Worm (Caenorhabditis elegans): ENCODE measurements around the gene srbc-8.

Gene srbc-8

ce11 chrV:7485000-7485399 lies at the start of gene srbc-8:
Gene srbc-8 (minus strand): TSS chrV:7485100.
- TF ChIP-seq klf-2 (GFP tag; conservative IDR thresholded peaks at IDR 0.05) (no peak), ztf-29 (GFP tag; IDR thresholded peaks at IDR 0.05) (no peak), cog-1 (tag; optimal IDR thresholded peaks at IDR 0.05) (no peak), med-1 (GFP tag; optimal IDR thresholded peaks at IDR 0.05; ENCODE audit: insufficient read depth) (no peak), tab-1 (GFP tag; IDR thresholded peaks at IDR 0.05) (no peak), T22C8.4 (GFP tag; IDR thresholded peaks at IDR 0.05) (no peak), ref-1 (GFP tag; conservative IDR thresholded peaks at IDR 0.05) (no peak), ztf-23 (GFP tag; IDR thresholded peaks at IDR 0.05) (no peak), flt-1 (GFP tag; IDR thresholded peaks at IDR 0.05) (no peak)

- TF ChIP-seq cog-1 (tag; optimal IDR thresholded peaks at IDR 0.05) (no peak), ztf-23 (GFP tag; IDR thresholded peaks at IDR 0.05) (no peak), klf-2 (GFP tag; conservative IDR thresholded peaks at IDR 0.05) (no peak), ref-1 (GFP tag; conservative IDR thresholded peaks at IDR 0.05) (no peak), med-1 (GFP tag; optimal IDR thresholded peaks at IDR 0.05; ENCODE audit: insufficient read depth) (no peak), flt-1 (GFP tag; IDR thresholded peaks at IDR 0.05) (no peak), ztf-29 (GFP tag; IDR thresholded peaks at IDR 0.05) (no peak), tab-1 (GFP tag; IDR thresholded peaks at IDR 0.05) (no peak), T22C8.4 (GFP tag; IDR thresholded peaks at IDR 0.05) (no peak)
These were observed 48.0 kb upstream of the srbc-8 start, which contains the start of gene C54F6.3 for ce11 chrV:7532947-7533346. Gene C54F6.3 (plus strand): TSS chrV:7533247.

- no peak for TF ChIP-seq med-1 (GFP tag; optimal IDR thresholded peaks at IDR 0.05; ENCODE audit: insufficient read depth)
- TF ChIP-seq cog-1 (tag; optimal IDR thresholded peaks at IDR 0.05), result no peak
- TF ChIP-seq ztf-29 (GFP tag; IDR thresholded peaks at IDR 0.05), result no peak
- no peak for TF ChIP-seq tab-1 (GFP tag; IDR thresholded peaks at IDR 0.05)
- TF ChIP-seq flt-1 (GFP tag; IDR thresholded peaks at IDR 0.05), result no peak
- TF ChIP-seq klf-2 (GFP tag; conservative IDR thresholded peaks at IDR 0.05), result no peak
- no peak for TF ChIP-seq ztf-23 (GFP tag; IDR thresholded peaks at IDR 0.05)
- no peak for TF ChIP-seq ref-1 (GFP tag; conservative IDR thresholded peaks at IDR 0.05)
- TF ChIP-seq T22C8.4 (GFP tag; IDR thresholded peaks at IDR 0.05), result no peak
These were observed 44.9 kb upstream of the srbc-8 start, which contains the start of gene swt-2 for ce11 chrV:7529840-7530239. Gene swt-2 (plus strand): TSS chrV:7530140.

ce11 chrV:7528816-7529215 lies 43.9 kb upstream of the srbc-8 start, which contains the start of gene C54F6.5:
Gene C54F6.5 (plus strand): TSS chrV:7529116.
- no peak for TF ChIP-seq klf-2 (GFP tag; conservative IDR thresholded peaks at IDR 0.05)
- TF ChIP-seq cog-1 (tag; optimal IDR thresholded peaks at IDR 0.05), result no peak
- no peak for TF ChIP-seq ref-1 (GFP tag; conservative IDR thresholded peaks at IDR 0.05)
- no peak for TF ChIP-seq flt-1 (GFP tag; IDR thresholded peaks at IDR 0.05)
- no peak for TF ChIP-seq tab-1 (GFP tag; IDR thresholded peaks at IDR 0.05)
- no peak for TF ChIP-seq T22C8.4 (GFP tag; IDR thresholded peaks at IDR 0.05)
- no peak for TF ChIP-seq ztf-23 (GFP tag; IDR thresholded peaks at IDR 0.05)
- no peak for TF ChIP-seq med-1 (GFP tag; optimal IDR thresholded peaks at IDR 0.05; ENCODE audit: insufficient read depth)
- TF ChIP-seq ztf-29 (GFP tag; IDR thresholded peaks at IDR 0.05), result no peak

ce11 chrV:7527153-7527552 lies 42.3 kb upstream of the srbc-8 start, which contains the start of gene C54F6.17:
Gene C54F6.17 (plus strand): TSS chrV:7527453.
- TF ChIP-seq tab-1 (GFP tag; IDR thresholded peaks at IDR 0.05) (no peak), T22C8.4 (GFP tag; IDR thresholded peaks at IDR 0.05) (no peak), klf-2 (GFP tag; conservative IDR thresholded peaks at IDR 0.05) (no peak), cog-1 (tag; optimal IDR thresholded peaks at IDR 0.05) (no peak), flt-1 (GFP tag; IDR thresholded peaks at IDR 0.05) (no peak), ztf-29 (GFP tag; IDR thresholded peaks at IDR 0.05) (no peak), ref-1 (GFP tag; conservative IDR thresholded peaks at IDR 0.05) (no peak), ztf-23 (GFP tag; IDR thresholded peaks at IDR 0.05) (no peak), med-1 (GFP tag; optimal IDR thresholded peaks at IDR 0.05; ENCODE audit: insufficient read depth) (no peak)

- TF ChIP-seq ref-1 (GFP tag; conservative IDR thresholded peaks at IDR 0.05), result no peak
- no peak for TF ChIP-seq cog-1 (tag; optimal IDR thresholded peaks at IDR 0.05)
- TF ChIP-seq med-1 (GFP tag; optimal IDR thresholded peaks at IDR 0.05; ENCODE audit: insufficient read depth), result no peak
- no peak for TF ChIP-seq ztf-23 (GFP tag; IDR thresholded peaks at IDR 0.05)
- no peak for TF ChIP-seq ztf-29 (GFP tag; IDR thresholded peaks at IDR 0.05)
- TF ChIP-seq T22C8.4 (GFP tag; IDR thresholded peaks at IDR 0.05), result no peak
These were observed 40.8 kb upstream of the srbc-8 start, which contains the start of gene C54F6.18 for ce11 chrV:7525695-7526094. Gene C54F6.18 (plus strand): TSS chrV:7525995.

- TF ChIP-seq cog-1 (tag; optimal IDR thresholded peaks at IDR 0.05) (no peak), ref-1 (GFP tag; conservative IDR thresholded peaks at IDR 0.05) (no peak), med-1 (GFP tag; optimal IDR thresholded peaks at IDR 0.05; ENCODE audit: insufficient read depth) (no peak), klf-2 (GFP tag; conservative IDR thresholded peaks at IDR 0.05) (no peak), tab-1 (GFP tag; IDR thresholded peaks at IDR 0.05) (no peak), flt-1 (GFP tag; IDR thresholded peaks at IDR 0.05) (no peak), ztf-23 (GFP tag; IDR thresholded peaks at IDR 0.05) (no peak), T22C8.4 (GFP tag; IDR thresholded peaks at IDR 0.05) (no peak), ztf-29 (GFP tag; IDR thresholded peaks at IDR 0.05) (no peak)
These were observed 39.5 kb upstream of the srbc-8 start, which contains the start of gene C54F6.20 for ce11 chrV:7524447-7524846. Gene C54F6.20 (plus strand): TSS chrV:7524747.

- TF ChIP-seq flt-1 (GFP tag; IDR thresholded peaks at IDR 0.05) (no peak), tab-1 (GFP tag; IDR thresholded peaks at IDR 0.05) (no peak), ref-1 (GFP tag; conservative IDR thresholded peaks at IDR 0.05) (no peak), ztf-23 (GFP tag; IDR thresholded peaks at IDR 0.05) (no peak), cog-1 (tag; optimal IDR thresholded peaks at IDR 0.05) (no peak), T22C8.4 (GFP tag; IDR thresholded peaks at IDR 0.05) (no peak), ztf-29 (GFP tag; IDR thresholded peaks at IDR 0.05) (no peak), med-1 (GFP tag; optimal IDR thresholded peaks at IDR 0.05; ENCODE audit: insufficient read depth) (no peak), klf-2 (GFP tag; conservative IDR thresholded peaks at IDR 0.05) (no peak)
These were observed 38.5 kb upstream of the srbc-8 start, which contains the start of gene C54F6.6 for ce11 chrV:7523392-7523791. Gene C54F6.6 (plus strand): TSS chrV:7523692.

- TF ChIP-seq flt-1 (GFP tag; IDR thresholded peaks at IDR 0.05), result no peak
- TF ChIP-seq ztf-29 (GFP tag; IDR thresholded peaks at IDR 0.05), result no peak
- TF ChIP-seq ref-1 (GFP tag; conservative IDR thresholded peaks at IDR 0.05), result no peak
- no peak for TF ChIP-seq cog-1 (tag; optimal IDR thresholded peaks at IDR 0.05)
- no peak for TF ChIP-seq T22C8.4 (GFP tag; IDR thresholded peaks at IDR 0.05)
- TF ChIP-seq klf-2 (GFP tag; conservative IDR thresholded peaks at IDR 0.05), result no peak
- TF ChIP-seq ztf-23 (GFP tag; IDR thresholded peaks at IDR 0.05), result no peak
- TF ChIP-seq med-1 (GFP tag; optimal IDR thresholded peaks at IDR 0.05; ENCODE audit: insufficient read depth), result no peak
- TF ChIP-seq tab-1 (GFP tag; IDR thresholded peaks at IDR 0.05), result no peak
These were observed 37.4 kb upstream of the srbc-8 start, which contains the start of gene C54F6.15 for ce11 chrV:7522279-7522678. Gene C54F6.15 (minus strand): TSS chrV:7522379.
